Fruit fly (Drosophila melanogaster): ENCODE results near the gene Gs1.

Gene Gs1

DNA sequence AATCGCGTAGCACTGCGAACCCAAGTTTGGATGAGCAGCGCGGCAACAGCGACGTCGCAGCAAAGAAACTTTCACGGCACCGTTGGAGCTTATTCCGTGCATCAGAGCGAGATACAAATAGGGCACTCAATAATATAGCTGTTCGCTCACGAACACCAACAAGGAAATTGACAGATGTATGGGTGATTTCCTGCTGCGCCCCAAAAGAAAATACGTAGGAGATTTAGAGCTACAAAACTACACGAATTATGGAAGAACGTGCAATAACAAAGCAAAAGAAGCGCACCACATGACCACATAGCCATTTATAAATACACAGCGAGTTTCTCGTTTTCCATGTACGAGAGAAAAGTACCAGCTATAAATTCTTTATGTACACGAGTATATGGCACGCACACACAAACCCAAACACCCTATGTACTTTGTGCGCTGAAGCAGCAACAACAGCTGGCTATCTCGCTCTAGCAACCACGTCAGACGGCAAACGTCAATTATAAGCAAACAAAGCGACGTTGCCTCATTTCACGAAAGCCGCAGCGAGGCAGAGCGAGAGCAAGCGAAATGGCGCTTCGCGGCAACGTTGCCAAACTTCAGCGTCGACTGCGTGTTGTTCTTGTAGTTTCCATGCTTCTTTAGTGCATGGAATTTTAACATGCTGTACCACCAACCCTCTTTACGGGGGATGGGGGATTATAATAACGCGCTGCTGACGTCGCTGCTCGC is 29.7 kb downstream of the Gs1 start (continued):
- TF ChIP-seq Deaf1 (tag; optimal IDR thresholded peaks at IDR 0.05) (peak; percentile 35), nerfin-1 (tag; optimal IDR thresholded peaks at IDR 0.05) (peak; percentile 49), CG17912 (GFP tag; optimal IDR thresholded peaks at IDR 0.05) (peak; percentile 32), nom (GFP tag; optimal IDR thresholded peaks at IDR 0.05) (peak; percentile 51), hkb (optimal IDR thresholded peaks at IDR 0.05) (no peak), hkb (GFP tag; IDR thresholded peaks at IDR 0.05) (no peak), pho (GFP tag; optimal IDR thresholded peaks at IDR 0.05) (peak; percentile 17), CG13624 (GFP tag; optimal IDR thresholded peaks at IDR 0.05) (peak; percentile 77), CG13894 (tag; optimal IDR thresholded peaks at IDR 0.05) (peak; percentile 63), CG3847 (GFP tag; IDR thresholded peaks at IDR 0.05) (no peak), CG7271 (tag; optimal IDR thresholded peaks at IDR 0.05) (peak; percentile 34), CG15696 (tag; optimal IDR thresholded peaks at IDR 0.05) (peak; percentile 51), CG10274 (GFP tag; optimal IDR thresholded peaks at IDR 0.05) (peak; percentile 41), zfh2 (GFP tag; optimal IDR thresholded peaks at IDR 0.05) (no peak), CG6765 (GFP tag; optimal IDR thresholded peaks at IDR 0.05) (peak; percentile 63), cato (GFP tag; optimal IDR thresholded peaks at IDR 0.05; ENCODE audit: borderline replicate concordance) (no peak), tll (GFP tag; optimal IDR thresholded peaks at IDR 0.05) (peak in 1 of 2 experiments; percentile 99), CG1529 (GFP tag; optimal IDR thresholded peaks at IDR 0.05) (peak; percentile 44), CG12659 (GFP tag; optimal IDR thresholded peaks at IDR 0.05) (peak; percentile 5), Hmr (GFP tag; optimal IDR thresholded peaks at IDR 0.05) (peak; percentile 50), CG2116 (GFP tag; optimal IDR thresholded peaks at IDR 0.05) (peak; percentile 15), CG31441 (GFP tag; IDR thresholded peaks at IDR 0.05) (no peak), Taf1 (GFP tag; IDR thresholded peaks at IDR 0.05) (no peak), Aef1 (GFP tag; IDR thresholded peaks at IDR 0.05) (no peak), CG1233 (GFP tag; optimal IDR thresholded peaks at IDR 0.05) (peak; percentile 16), trem (tag; optimal IDR thresholded peaks at IDR 0.05) (peak; percentile 20), CG1832 (GFP tag; optimal IDR thresholded peaks at IDR 0.05) (peak; percentile 45), NfI (GFP tag; optimal IDR thresholded peaks at IDR 0.05) (peak; percentile 6), CTCF (GFP tag; optimal IDR thresholded peaks at IDR 0.05) (peak; percentile 17), CG2712 (tag; optimal IDR thresholded peaks at IDR 0.05) (peak; percentile 16), corto (GFP tag; optimal IDR thresholded peaks at IDR 0.05) (peak; percentile 74), wek (GFP tag; optimal IDR thresholded peaks at IDR 0.05) (peak; percentile 31), CG11723 (GFP tag; optimal IDR thresholded peaks at IDR 0.05) (peak; percentile 25), ems (GFP tag; optimal IDR thresholded peaks at IDR 0.05) (no peak), bigmax (GFP tag; optimal IDR thresholded peaks at IDR 0.05) (no peak), CG18619 (GFP tag; optimal IDR thresholded peaks at IDR 0.05) (peak; percentile 51), CG2889 (GFP tag; IDR thresholded peaks at IDR 0.05) (no peak), Pdp1 (GFP tag; optimal IDR thresholded peaks at IDR 0.05) (peak in 1 of 2 experiments; percentile 77), fd102C (GFP tag; optimal IDR thresholded peaks at IDR 0.05) (peak; percentile 25), sisA (GFP tag; IDR thresholded peaks at IDR 0.05) (no peak), HmgD (GFP tag; optimal IDR thresholded peaks at IDR 0.05) (peak; percentile 9), CG10543 (GFP tag; optimal IDR thresholded peaks at IDR 0.05) (peak; percentile 94), CG12391 (tag; optimal IDR thresholded peaks at IDR 0.05) (no peak), CG5180 (GFP tag; optimal IDR thresholded peaks at IDR 0.05) (peak; percentile 30), knrl (GFP tag; IDR thresholded peaks at IDR 0.05; ENCODE audit: partially characterized antibody) (no peak), CG32532 (GFP tag; IDR thresholded peaks at IDR 0.05) (no peak), CG15514 (GFP tag; optimal IDR thresholded peaks at IDR 0.05) (peak; percentile 46), CG9817 (tag; optimal IDR thresholded peaks at IDR 0.05) (no peak), pros (GFP tag; optimal IDR thresholded peaks at IDR 0.05) (peak; percentile 96)

Data from whole organism, embryonic.